Fruit fly (Drosophila melanogaster) whole organism, pupa: ENCODE results near the gene CG13609.
A peak's percentile ranks its signal among the peaks of the same experiment; 100 is the strongest.

Experiments
- CG10348 ChIP-seq: fragments of 200-800 bp; sonication (Bioruptor generic); IDR thresholded peaks from 2 replicates; pipeline ENCODE4 v1.3.6; 2022; ENCODE audit warnings: missing biosample characterization, missing genetic modification characterization
- CG12605 ChIP-seq: fragments of 200-800 bp; sonication (Bioruptor generic); IDR thresholded peaks from 2 replicates; pipeline ENCODE4 v1.3.6; 2022; ENCODE audit warnings: missing biosample characterization, missing genetic modification characterization
- CG13204 ChIP-seq: fragments of 200-800 bp; sonication (Bioruptor generic); optimal IDR thresholded peaks from 2 replicates; lab custom pipeline; 2018; ENCODE audit warnings: missing biosample characterization, mild to moderate bottlenecking, missing genetic modification characterization, moderate library complexity
- CG14655 ChIP-seq: fragments of 200-800 bp; sonication (Bioruptor generic); optimal IDR thresholded peaks from 3 replicates; lab custom pipeline; 2017; ENCODE audit warnings: mild to moderate bottlenecking, missing biosample characterization, missing genetic modification reagents, missing genetic modification characterization
- CG15710 ChIP-seq: fragments of 200-800 bp; sonication (Bioruptor generic); optimal IDR thresholded peaks from 2 replicates; lab custom pipeline; 2018; ENCODE audit warnings: missing biosample characterization, mild to moderate bottlenecking, missing genetic modification characterization, moderate library complexity
- CG17806 ChIP-seq: fragments of 200-800 bp; sonication (Bioruptor generic); optimal IDR thresholded peaks from 2 replicates; lab custom pipeline; 2018; ENCODE audit warnings: missing biosample characterization, mild to moderate bottlenecking, missing genetic modification characterization, moderate library complexity
- CG32121 ChIP-seq: fragments of 200-800 bp; sonication (Bioruptor generic); IDR thresholded peaks from 2 replicates; pipeline ENCODE4 v1.3.6; 2022; ENCODE audit warnings: missing biosample characterization, missing genetic modification characterization
- CG34367 ChIP-seq: fragments of 200-800 bp; sonication (Bioruptor generic); optimal IDR thresholded peaks from 2 replicates; lab custom pipeline; 2018; ENCODE audit warnings: missing biosample characterization, mild to moderate bottlenecking, missing genetic modification characterization
- CG4496 ChIP-seq: fragments of 200-800 bp; sonication (Bioruptor generic); IDR thresholded peaks from 3 replicates; pipeline ENCODE4 v1.3.6; 2022; ENCODE audit warnings: missing biosample characterization, missing genetic modification characterization
- CG8159 ChIP-seq: fragments of 200-800 bp; sonication (Bioruptor generic); optimal IDR thresholded peaks from 3 replicates; lab custom pipeline; 2018; ENCODE audit warnings: missing biosample characterization, mild to moderate bottlenecking, missing genetic modification characterization, moderate library complexity
- CG8301 ChIP-seq: fragments of 200-800 bp; sonication (Bioruptor generic); optimal IDR thresholded peaks from 2 replicates; lab custom pipeline; 2018; ENCODE audit warnings: missing biosample characterization, mild to moderate bottlenecking, missing genetic modification characterization
- CG9948 ChIP-seq: fragments of 200-800 bp; sonication (Bioruptor generic); optimal IDR thresholded peaks from 2 replicates; lab custom pipeline; 2018; ENCODE audit warnings: missing biosample characterization, mild to moderate bottlenecking, missing genetic modification characterization, moderate library complexity
- D1 ChIP-seq: fragments of 200-800 bp; sonication (Bioruptor generic); optimal IDR thresholded peaks from 2 replicates; lab custom pipeline; 2018; ENCODE audit warnings: missing biosample characterization, mild to moderate bottlenecking, missing genetic modification characterization, moderate library complexity
- EcR ChIP-seq: fragments of 200-800 bp; sonication (Bioruptor generic); optimal IDR thresholded peaks from 3 replicates; lab custom pipeline; 2019; ENCODE audit warnings: missing biosample characterization, missing genetic modification characterization, mild to moderate bottlenecking, moderate library complexity, missing genetic modification reagents
- Ets98B ChIP-seq: fragments of 200-800 bp; sonication (Bioruptor generic); IDR thresholded peaks from 2 replicates; pipeline ENCODE4 v1.3.6; 2022; ENCODE audit warnings: missing biosample characterization, missing genetic modification characterization
- Pif1A ChIP-seq: fragments of 200-800 bp; sonication (Bioruptor generic); optimal IDR thresholded peaks from 3 replicates; lab custom pipeline; 2016; ENCODE audit warnings: missing biosample characterization, missing genetic modification characterization
- Pif1B ChIP-seq: fragments of 200-800 bp; sonication (Bioruptor generic); optimal IDR thresholded peaks from 3 replicates; lab custom pipeline; 2016; ENCODE audit warnings: missing biosample characterization, missing genetic modification characterization
- Snoo ChIP-seq: fragments of 200-800 bp; sonication (Bioruptor generic); optimal IDR thresholded peaks from 3 replicates; lab custom pipeline; 2017; ENCODE audit warnings: missing biosample characterization, mild to moderate bottlenecking, missing genetic modification characterization, inconsistent platforms
- fd96Ca ChIP-seq: fragments of 200-800 bp; sonication (Bioruptor generic); IDR thresholded peaks from 3 replicates; pipeline ENCODE4 v1.3.6; 2022; ENCODE audit warnings: missing biosample characterization, missing genetic modification characterization
- gl ChIP-seq: fragments of 200-800 bp; sonication (Bioruptor generic); optimal IDR thresholded peaks from 2 replicates; lab custom pipeline; 2018; ENCODE audit warnings: missing biosample characterization, mild to moderate bottlenecking, missing genetic modification characterization
- rn ChIP-seq: fragments of 200-800 bp; sonication (Bioruptor generic); IDR thresholded peaks from 2 replicates; pipeline ENCODE4 v1.3.6; 2022; ENCODE audit warnings: missing biosample characterization, missing genetic modification characterization

The CG13609 gene

dm6 chr3R:24233366-24234161, 6.7 kb downstream of the CG13609 start:
- TF ChIP-seq CG9948 (tag; lab: Kevin White, UChicago): peak; percentile 8
- TF ChIP-seq CG32121: no peak
- no peak for TF ChIP-seq Pif1A (GFP tag; lab: Kevin White, UChicago)
- TF ChIP-seq D1: no peak
- no peak for TF ChIP-seq CG10348
- no peak for TF ChIP-seq CG12605 (GFP tag; lab: Robert Waterston, UW)
- no peak for TF ChIP-seq Snoo (tag; lab: Kevin White, UChicago)
- no peak for TF ChIP-seq CG17806 (tag; lab: Kevin White, UChicago)
- no peak for TF ChIP-seq CG8301 (tag; lab: Kevin White, UChicago)
- no peak for TF ChIP-seq Pif1B (GFP tag; lab: Kevin White, UChicago)
- TF ChIP-seq CG8159 (tag; lab: Kevin White, UChicago): no peak
- TF ChIP-seq CG34367: no peak
- no peak for TF ChIP-seq Ets98B (GFP tag; lab: Robert Waterston, UW)
- no peak for TF ChIP-seq rn
- no peak for TF ChIP-seq CG13204 (GFP tag; lab: Kevin White, UChicago)
- no peak; the same call in 2 of the 3 replicates for TF ChIP-seq fd96Ca (GFP tag; lab: Robert Waterston, UW)
- peak; percentile 76; the same call in 2 of the 3 replicates for TF ChIP-seq CG4496
- TF ChIP-seq CG14655 (GFP tag; lab: Kevin White, UChicago): no peak
- peak; percentile 16 for TF ChIP-seq CG15710
- no peak for TF ChIP-seq EcR (GFP tag; lab: Kevin White, UChicago)
- TF ChIP-seq gl (tag; lab: Kevin White, UChicago): no peak

dm6 chr3R:24234162-24234529, 7.3 kb downstream of the CG13609 start:
- no peak for TF ChIP-seq CG13204 (GFP tag; lab: Kevin White, UChicago)
- 0 out of 2 replicates have a peak, but pooled peaks have one; percentile 7 for TF ChIP-seq CG12605 (GFP tag; lab: Robert Waterston, UW)
- TF ChIP-seq CG9948 (tag; lab: Kevin White, UChicago): no peak
- no peak for TF ChIP-seq CG17806 (tag; lab: Kevin White, UChicago)
- TF ChIP-seq Ets98B (GFP tag; lab: Robert Waterston, UW): no peak
- no peak for TF ChIP-seq Snoo (tag; lab: Kevin White, UChicago)
- no peak for TF ChIP-seq CG34367
- no peak for TF ChIP-seq D1
- no peak for TF ChIP-seq Pif1B (GFP tag; lab: Kevin White, UChicago)
- no peak for TF ChIP-seq rn
- TF ChIP-seq CG15710: no peak
- peak; percentile 80 for TF ChIP-seq EcR (GFP tag; lab: Kevin White, UChicago)
- no peak for TF ChIP-seq CG14655 (GFP tag; lab: Kevin White, UChicago)
- no peak for TF ChIP-seq CG32121
- TF ChIP-seq CG10348: no peak
- no peak for TF ChIP-seq CG8301 (tag; lab: Kevin White, UChicago)
- no peak for TF ChIP-seq CG4496

dm6 chr3R:24234721-24235120, 7.9 kb downstream of the CG13609 start:
- no peak for TF ChIP-seq CG4496
- TF ChIP-seq Pif1B (GFP tag; lab: Kevin White, UChicago): no peak
- TF ChIP-seq CG8159 (tag; lab: Kevin White, UChicago): no peak
- TF ChIP-seq CG13204 (GFP tag; lab: Kevin White, UChicago): no peak
- TF ChIP-seq gl (tag; lab: Kevin White, UChicago): no peak
- no peak for TF ChIP-seq Ets98B (GFP tag; lab: Robert Waterston, UW)
- no peak for TF ChIP-seq rn
- no peak for TF ChIP-seq CG9948 (tag; lab: Kevin White, UChicago)
- TF ChIP-seq Snoo (tag; lab: Kevin White, UChicago): no peak
- TF ChIP-seq CG34367: no peak
- TF ChIP-seq CG8301 (tag; lab: Kevin White, UChicago): no peak
- no peak for TF ChIP-seq CG17806 (tag; lab: Kevin White, UChicago)
- no peak for TF ChIP-seq Pif1A (GFP tag; lab: Kevin White, UChicago)
- no peak for TF ChIP-seq CG10348
- no peak for TF ChIP-seq EcR (GFP tag; lab: Kevin White, UChicago)
- no peak for TF ChIP-seq CG12605 (GFP tag; lab: Robert Waterston, UW)
- TF ChIP-seq D1: no peak
- no peak for TF ChIP-seq CG15710
- TF ChIP-seq, all 21 proteins: peak for 0

- TF ChIP-seq Ets98B (GFP tag; lab: Robert Waterston, UW) (no peak; the same call in 1 of the 2 replicates), fd96Ca (GFP tag; lab: Robert Waterston, UW) (peak; percentile 11; the same call in 1 of the 3 replicates)
These were observed 25.7 kb downstream of the CG13609 start, which contains the start of gene beta-PheRS for dm6 chr3R:24252494-24252893. Gene beta-PheRS (minus strand): TSS chr3R:24252679.

dm6 chr3R:24258333-24258732, 31.5 kb downstream of the CG13609 start:
- TF ChIP-seq CG9948 (tag; lab: Kevin White, UChicago): no peak
- TF ChIP-seq CG14655 (GFP tag; lab: Kevin White, UChicago): no peak
- TF ChIP-seq Pif1B (GFP tag; lab: Kevin White, UChicago): no peak
- no peak for TF ChIP-seq CG4496
- no peak for TF ChIP-seq CG10348
